Worm (Caenorhabditis elegans): ENCODE results near the gene C55A6.4.

ce11 chrV:11525338-11525737 is 7.6 kb upstream of the C55A6.4 start:
- no peak for TF ChIP-seq ztf-11 (tag; optimal IDR thresholded peaks at IDR 0.05)
- no peak for TF ChIP-seq zip-11 (GFP tag; IDR thresholded peaks at IDR 0.05)

All from whole organism, L4 larva.